Worm (Caenorhabditis elegans): ENCODE measurements around the gene B0024.3.

B0024.3 gene

ce11 chrV:10287260-10287659 lies at the start of gene B0024.3:
Gene B0024.3 (plus strand): TSS chrV:10287560.
- TF ChIP-seq unc-62 (GFP tag; optimal IDR thresholded peaks at IDR 0.05), result no peak

DNA sequence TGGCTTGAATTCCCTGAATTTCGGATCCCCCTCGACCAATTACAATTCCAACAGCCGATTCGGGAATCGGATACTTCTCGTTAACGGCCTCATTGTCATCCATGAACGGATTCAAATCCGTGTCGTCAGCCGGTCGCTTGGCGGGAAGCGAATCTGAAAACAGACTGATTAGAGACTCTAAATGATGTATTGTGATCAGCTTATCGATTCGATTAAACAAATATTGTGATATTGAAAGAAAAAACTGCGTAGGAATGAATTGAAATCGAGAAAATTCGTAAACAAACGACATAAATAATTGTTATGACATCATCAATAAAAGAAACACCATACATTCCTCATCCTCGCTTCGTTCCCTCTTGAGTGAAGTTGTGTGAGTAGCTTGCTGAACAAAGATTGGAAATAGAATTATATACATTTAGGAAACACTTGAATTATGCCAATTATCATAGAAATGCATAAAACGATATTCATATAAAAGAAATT lies 49.4 kb upstream of the B0024.3 start:
- no peak for TF ChIP-seq unc-62 (GFP tag; optimal IDR thresholded peaks at IDR 0.05)

DNA sequence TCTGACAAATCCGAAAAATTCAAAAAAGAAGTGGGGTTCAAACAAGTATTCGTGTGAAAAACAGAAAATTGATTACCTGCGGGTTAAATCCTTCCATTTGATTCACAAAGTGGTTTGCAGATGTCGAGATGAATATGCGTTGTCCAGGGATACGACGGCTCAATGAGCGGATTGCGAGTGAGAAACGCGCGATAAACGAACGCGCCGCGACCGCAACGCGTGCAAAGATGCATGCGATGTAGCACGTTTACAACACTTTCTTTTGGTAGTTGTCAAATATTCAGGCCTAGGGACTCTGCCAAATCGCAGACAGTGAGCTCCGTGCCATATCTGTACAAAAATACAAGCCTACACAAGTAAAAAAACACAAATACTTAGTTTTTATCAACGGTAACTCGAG lies 48.7 kb upstream of the B0024.3 start, which contains the start of gene fubl-1:
Gene fubl-1 (minus strand): TSS at position 202 of the 400 bp plus-strand sequence.
- TF ChIP-seq unc-62 (GFP tag; optimal IDR thresholded peaks at IDR 0.05), result no peak

- no peak for TF ChIP-seq unc-62 (GFP tag; optimal IDR thresholded peaks at IDR 0.05)
These were observed 47.5 kb upstream of the B0024.3 start, which contains the start of gene fipr-8 for ce11 chrV:10239861-10240260. Gene fipr-8 (minus strand): TSS chrV:10239961.

- no peak for TF ChIP-seq unc-62 (GFP tag; optimal IDR thresholded peaks at IDR 0.05)
These were observed 46.1 kb upstream of the B0024.3 start, which contains the start of the genes C12D8.21 and col-148 for ce11 chrV:10241121-10241803. Gene C12D8.21 (minus strand): TSS chrV:10241188. Gene col-148 (plus strand): TSS chrV:10241753.

ce11 chrV:10243105-10243504 lies 44.3 kb upstream of the B0024.3 start, which contains the start of gene C12D8.9:
Gene C12D8.9 (minus strand): TSS chrV:10243205.
- TF ChIP-seq unc-62 (GFP tag; optimal IDR thresholded peaks at IDR 0.05), result no peak

ce11 chrV:10244018-10244720 lies 43.2 kb upstream of the B0024.3 start:
- no peak for TF ChIP-seq unc-62 (GFP tag; optimal IDR thresholded peaks at IDR 0.05)

DNA sequence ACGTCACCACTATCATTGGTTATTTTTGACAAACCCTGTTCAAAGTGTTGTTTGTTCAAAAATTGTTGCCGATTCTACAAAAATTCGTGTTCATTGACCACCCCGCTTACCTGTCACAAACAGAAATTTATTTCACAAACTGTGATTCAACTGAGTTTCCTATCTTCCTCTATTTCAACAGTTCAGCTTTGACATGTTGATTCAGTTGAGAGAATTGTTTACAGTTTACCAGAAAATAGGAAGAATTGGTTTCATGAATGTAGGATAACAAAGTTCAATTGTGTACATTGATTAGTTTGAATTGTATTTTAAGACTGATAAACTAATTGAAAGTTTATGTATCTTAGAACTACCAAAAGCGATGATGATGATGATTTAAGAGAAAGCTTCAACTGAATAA lies 41.7 kb upstream of the B0024.3 start:
- no peak for TF ChIP-seq unc-62 (GFP tag; optimal IDR thresholded peaks at IDR 0.05)

DNA sequence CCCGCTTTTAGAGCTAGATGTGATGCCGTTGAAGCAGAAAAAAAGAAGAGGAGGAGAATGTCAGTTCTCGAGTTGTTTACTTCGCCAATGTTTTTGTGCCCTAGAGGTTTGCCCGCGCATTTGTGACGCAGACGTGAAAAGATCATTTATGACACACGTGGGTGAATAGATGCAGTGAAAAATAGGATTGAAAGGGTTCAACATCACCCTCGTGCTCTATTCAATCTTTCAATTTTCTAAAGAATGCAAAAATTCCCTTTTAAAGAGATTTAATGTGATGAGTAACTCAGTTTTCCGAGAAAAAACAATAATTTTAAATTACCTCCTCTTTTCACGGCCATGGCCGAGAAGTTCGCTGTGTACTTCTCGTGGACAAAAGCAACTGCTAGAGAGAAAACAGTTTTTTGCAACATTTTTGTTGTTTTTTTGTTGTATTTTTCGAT lies 40.9 kb upstream of the B0024.3 start:
- TF ChIP-seq unc-62 (GFP tag; optimal IDR thresholded peaks at IDR 0.05), result no peak

DNA sequence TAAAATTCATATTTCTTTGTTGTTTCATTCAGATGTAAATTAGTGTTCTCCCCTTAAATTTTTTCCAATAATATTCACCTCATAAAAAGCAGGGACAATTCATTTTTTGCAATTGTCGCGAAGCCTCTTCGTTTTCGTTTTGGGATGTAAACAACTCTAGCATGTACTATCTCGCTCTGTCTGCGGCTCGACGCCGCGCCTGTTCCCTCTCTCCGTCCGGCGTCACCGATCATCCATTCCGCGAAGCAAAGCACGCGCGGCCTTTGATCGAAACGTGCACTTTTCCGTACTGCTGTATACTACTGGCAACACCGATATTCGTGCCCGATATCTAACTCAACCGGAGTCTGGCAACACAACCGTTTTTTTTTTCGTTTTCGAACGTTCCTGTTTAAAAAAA lies 40.4 kb upstream of the B0024.3 start:
- TF ChIP-seq unc-62 (GFP tag; optimal IDR thresholded peaks at IDR 0.05), result no peak

DNA sequence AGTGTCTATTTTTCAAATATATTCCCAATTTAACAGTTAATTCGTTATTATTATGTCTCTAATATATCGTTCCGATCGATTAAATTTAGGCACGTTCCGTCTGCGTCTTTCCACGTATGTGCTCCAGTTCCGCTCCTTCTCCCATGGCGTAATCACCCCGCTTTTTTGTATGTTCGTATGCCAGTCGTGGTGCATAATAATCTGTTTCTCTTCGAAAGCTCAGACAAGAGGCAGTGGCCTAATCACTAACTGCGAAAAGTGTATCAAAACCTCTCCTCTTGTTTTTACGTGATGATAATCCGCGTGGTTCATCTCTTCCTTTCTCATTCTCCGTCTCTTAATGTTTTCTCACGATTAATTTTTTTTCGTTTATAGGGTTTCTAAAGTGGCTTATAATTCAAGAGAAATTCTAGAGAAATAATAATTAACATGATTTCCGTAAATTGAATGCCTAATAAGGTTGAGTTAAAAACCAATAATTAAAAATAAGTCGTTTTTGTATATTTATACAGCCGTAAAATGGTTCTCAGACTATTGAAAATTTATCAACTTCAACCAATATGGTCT lies 39.6 kb upstream of the B0024.3 start:
- TF ChIP-seq unc-62 (GFP tag; optimal IDR thresholded peaks at IDR 0.05), result no peak

- TF ChIP-seq unc-62 (GFP tag; optimal IDR thresholded peaks at IDR 0.05), result no peak
These were observed 38.9 kb upstream of the B0024.3 start, which contains the start of gene akt-1 for ce11 chrV:10248255-10248979. Gene akt-1 (plus strand): TSS chrV:10248905.

ce11 chrV:10249515-10249914 lies 37.8 kb upstream of the B0024.3 start:
- TF ChIP-seq unc-62 (GFP tag; optimal IDR thresholded peaks at IDR 0.05), result no peak

ce11 chrV:10252682-10253081 lies 34.7 kb upstream of the B0024.3 start:
- TF ChIP-seq unc-62 (GFP tag; optimal IDR thresholded peaks at IDR 0.05), result no peak

DNA sequence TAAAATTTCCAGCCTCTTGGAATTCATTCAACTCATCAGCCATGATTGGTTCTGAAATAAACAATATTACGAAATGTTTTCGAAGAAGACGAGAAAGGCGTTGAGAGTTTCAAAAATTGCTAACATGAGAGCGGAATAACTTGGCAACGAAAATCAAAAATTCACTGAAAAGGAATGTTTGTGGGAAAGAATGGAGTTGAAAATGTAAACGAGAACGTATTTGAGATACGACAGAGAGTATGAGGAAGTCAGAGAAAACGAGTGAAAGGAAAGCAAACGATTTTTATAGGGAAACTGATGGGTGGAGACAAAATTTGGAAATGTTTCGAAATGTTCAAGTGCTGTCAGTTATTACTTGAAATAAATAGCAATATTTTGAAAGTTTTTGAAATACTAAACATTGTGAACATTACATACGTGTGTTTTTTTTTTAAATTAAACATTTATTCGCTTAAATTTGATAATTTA lies 32.3 kb upstream of the B0024.3 start, which contains the start of gene rop-1:
Gene rop-1 (minus strand): TSS at position 51 of the 468 bp plus-strand sequence.
- TF ChIP-seq unc-62 (GFP tag; optimal IDR thresholded peaks at IDR 0.05), result no peak

All from whole organism, dauer.